Worm (Caenorhabditis elegans) whole organism, L2 larva: ENCODE measurements around the gene ZK1193.2.

Experiments
- C34F6.9 ChIP-seq: fragments of 150-350 bp; optimal IDR thresholded peaks from 2 replicates; lab custom pipeline; 2014; ENCODE audit warnings: missing biosample characterization, missing genetic modification characterization
- F13H6.1 ChIP-seq: sonication (generic microtip); optimal IDR thresholded peaks from 2 replicates; lab custom pipeline; 2016; ENCODE audit warnings: missing genetic modification characterization, missing compliant biosample characterization
- R02D3.7 ChIP-seq: fragments of 150-350 bp; optimal IDR thresholded peaks from 2 replicates; lab custom pipeline; 2014; ENCODE audit warnings: missing biosample characterization, missing genetic modification characterization
- Y55F3AM.14 ChIP-seq: fragments of 200-800 bp; sonication (Bioruptor generic); optimal IDR thresholded peaks from 2 replicates; lab custom pipeline; 2018; ENCODE audit warnings: mild to moderate bottlenecking, missing genetic modification characterization, missing compliant biosample characterization
- ZK546.5 ChIP-seq: sonication (generic microtip); optimal IDR thresholded peaks from 2 replicates; lab custom pipeline; 2017; ENCODE audit warnings: missing biosample characterization, missing genetic modification characterization
- aly-2 ChIP-seq: fragments of 150-350 bp; optimal IDR thresholded peaks from 2 replicates; lab custom pipeline; 2014; ENCODE audit warnings: missing biosample characterization, missing genetic modification characterization
- ama-1 ChIP-seq: fragments of 150-350 bp; optimal IDR thresholded peaks from 2 replicates; lab custom pipeline; 2018; ENCODE audit warnings: inconsistent platforms
- blmp-1 ChIP-seq: sonication (generic microtip); optimal IDR thresholded peaks from 2 replicates; lab custom pipeline; 2017; ENCODE audit warnings: missing genetic modification characterization, mild to moderate bottlenecking, missing compliant biosample characterization, antibody characterized with exemption, moderate library complexity; ENCODE audit not compliant: insufficient read depth
- ceh-16 ChIP-seq: fragments of 150-350 bp; optimal IDR thresholded peaks from 2 replicates; lab custom pipeline; 2014; ENCODE audit warnings: missing biosample characterization, missing genetic modification characterization
- ceh-82 ChIP-seq: fragments of 150-350 bp; optimal IDR thresholded peaks from 2 replicates; lab custom pipeline; 2014; ENCODE audit warnings: missing biosample characterization, missing genetic modification characterization
- crh-2 ChIP-seq: sonication (generic microtip); optimal IDR thresholded peaks from 2 replicates; lab custom pipeline; 2017; ENCODE audit warnings: missing biosample characterization, missing genetic modification characterization
- egl-27 ChIP-seq: sonication (generic microtip); optimal IDR thresholded peaks from 3 replicates; lab custom pipeline; 2017; ENCODE audit warnings: missing biosample characterization, missing genetic modification reagents, missing genetic modification characterization
- elt-1 ChIP-seq: fragments of 150-350 bp; optimal IDR thresholded peaks from 2 replicates; lab custom pipeline; 2014; ENCODE audit warnings: missing biosample characterization, missing genetic modification characterization
- elt-3 ChIP-seq: sonication (generic microtip); optimal IDR thresholded peaks from 2 replicates; lab custom pipeline; 2017; ENCODE audit warnings: missing biosample characterization, missing genetic modification characterization
- fos-1 ChIP-seq: fragments of 150-350 bp; optimal IDR thresholded peaks from 2 replicates; lab custom pipeline; 2014; ENCODE audit warnings: missing biosample characterization, missing genetic modification characterization
- gmeb-1 ChIP-seq: fragments of 150-350 bp; optimal IDR thresholded peaks from 2 replicates; lab custom pipeline; 2014; ENCODE audit warnings: missing biosample characterization, missing genetic modification characterization
- lin-11 ChIP-seq: fragments of 150-350 bp; sonication (generic microtip); optimal IDR thresholded peaks from 2 replicates; lab custom pipeline; 2014; ENCODE audit warnings: missing biosample characterization, missing genetic modification characterization, inconsistent platforms, mixed read lengths
- lin-13 ChIP-seq: fragments of 150-350 bp; optimal IDR thresholded peaks from 2 replicates; lab custom pipeline; 2014; ENCODE audit warnings: missing biosample characterization, missing genetic modification reagents, missing genetic modification characterization
- mbf-1 ChIP-seq: sonication (generic microtip); optimal IDR thresholded peaks from 2 replicates; lab custom pipeline; 2017; ENCODE audit warnings: missing biosample characterization, missing genetic modification characterization
- nhr-11 ChIP-seq: fragments of 150-350 bp; optimal IDR thresholded peaks from 2 replicates; lab custom pipeline; 2014; ENCODE audit warnings: missing biosample characterization, missing genetic modification characterization
- nhr-12 ChIP-seq: fragments of 150-350 bp; optimal IDR thresholded peaks from 2 replicates; lab custom pipeline; 2014; ENCODE audit warnings: missing biosample characterization, missing genetic modification characterization
- nhr-129 ChIP-seq: fragments of 150-350 bp; optimal IDR thresholded peaks from 2 replicates; lab custom pipeline; 2014; ENCODE audit warnings: missing biosample characterization, missing genetic modification characterization
- nhr-21 ChIP-seq: fragments of 150-350 bp; optimal IDR thresholded peaks from 2 replicates; lab custom pipeline; 2014; ENCODE audit warnings: missing biosample characterization, missing genetic modification characterization
- nhr-23 ChIP-seq: fragments of 150-350 bp; optimal IDR thresholded peaks from 2 replicates; lab custom pipeline; 2014; ENCODE audit warnings: missing biosample characterization, missing genetic modification reagents, missing genetic modification characterization
- nhr-237 ChIP-seq: fragments of 150-350 bp; optimal IDR thresholded peaks from 2 replicates; lab custom pipeline; 2014; ENCODE audit warnings: missing biosample characterization, missing genetic modification characterization
- nhr-25 ChIP-seq: fragments of 150-350 bp; sonication (generic microtip); optimal IDR thresholded peaks from 3 replicates; lab custom pipeline; 2014; ENCODE audit warnings: missing biosample characterization, missing genetic modification characterization
- nhr-6 ChIP-seq: fragments of 150-350 bp; optimal IDR thresholded peaks from 2 replicates; lab custom pipeline; 2014; ENCODE audit warnings: missing biosample characterization, missing genetic modification characterization
- nhr-77 ChIP-seq: fragments of 150-350 bp; optimal IDR thresholded peaks from 2 replicates; lab custom pipeline; 2014; ENCODE audit warnings: missing biosample characterization, missing genetic modification characterization
- peb-1 ChIP-seq: fragments of 150-350 bp; optimal IDR thresholded peaks from 2 replicates; lab custom pipeline; 2014; ENCODE audit warnings: missing biosample characterization, missing genetic modification characterization
- sem-4 ChIP-seq: fragments of 150-350 bp; optimal IDR thresholded peaks from 2 replicates; lab custom pipeline; 2014; ENCODE audit warnings: missing biosample characterization, missing genetic modification reagents, missing genetic modification characterization
- skn-1 ChIP-seq: sonication (generic microtip); optimal IDR thresholded peaks from 2 replicates; lab custom pipeline; 2017; ENCODE audit warnings: missing biosample characterization, missing genetic modification characterization
- sma-3 ChIP-seq: sonication (generic microtip); optimal IDR thresholded peaks from 2 replicates; lab custom pipeline; 2016; ENCODE audit warnings: missing genetic modification reagents, missing genetic modification characterization, missing compliant biosample characterization
- sma-9 ChIP-seq, 2 experiments: fragments of 150-350 bp in 1 of 2; sonication (generic microtip) in 1 of 2; optimal IDR thresholded peaks; 2 replicates each; lab custom pipeline; 2014 to 2016; ENCODE audit warnings: missing genetic modification characterization in 2 of 2, mild to moderate bottlenecking in 1 of 2, missing biosample characterization in 1 of 2, missing compliant biosample characterization in 1 of 2, missing genetic modification reagents in 1 of 2, moderate library complexity in 1 of 2
- snpc-4 ChIP-seq: fragments of 150-350 bp; optimal IDR thresholded peaks from 2 replicates; lab custom pipeline; 2014; ENCODE audit warnings: missing biosample characterization, missing genetic modification characterization
- unc-39 ChIP-seq: fragments of 150-350 bp; optimal IDR thresholded peaks from 2 replicates; lab custom pipeline; 2014; ENCODE audit warnings: missing biosample characterization, missing genetic modification characterization
- zag-1 ChIP-seq: fragments of 150-350 bp; optimal IDR thresholded peaks from 2 replicates; lab custom pipeline; 2014; ENCODE audit warnings: missing biosample characterization, missing genetic modification characterization
- ztf-1 ChIP-seq: fragments of 200-800 bp; sonication (Bioruptor generic); conservative IDR thresholded peaks from 2 replicates; pipeline ENCODE4 v1.3.6; 2022; ENCODE audit warnings: missing genetic modification characterization, missing compliant biosample characterization
- ztf-11 ChIP-seq: sonication (generic microtip); optimal IDR thresholded peaks from 2 replicates; lab custom pipeline; 2017; ENCODE audit warnings: missing biosample characterization, missing genetic modification characterization
- ztf-4 ChIP-seq: fragments of 150-350 bp; optimal IDR thresholded peaks from 2 replicates; lab custom pipeline; 2014; ENCODE audit warnings: missing biosample characterization, missing genetic modification characterization

ZK1193.2 gene

DNA sequence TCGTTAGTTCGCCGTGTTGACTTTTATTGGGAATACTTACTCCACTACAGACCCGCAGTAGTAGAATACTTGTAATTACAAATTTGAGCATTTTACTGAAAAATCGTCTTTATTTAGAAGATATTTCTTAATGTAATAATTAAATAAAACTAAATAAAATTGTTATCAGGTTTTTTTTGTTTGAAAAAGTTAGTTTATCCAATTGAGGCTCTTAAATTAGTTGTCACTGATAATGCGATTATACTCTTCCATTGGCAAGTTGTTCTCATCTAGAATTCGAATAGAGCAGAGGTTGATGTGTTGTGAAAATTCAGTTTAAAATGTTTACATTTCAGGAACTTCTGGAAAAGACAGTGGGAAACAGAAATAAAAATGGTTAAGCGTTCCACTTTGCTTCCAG lies at the start of gene ZK1193.2:
TSS of gene ZK1193.2 (minus strand) at position 101 of the 400 bp plus-strand sequence.
- TF ChIP-seq fos-1 (tag; lab: Kevin White, UChicago) (no peak), unc-39 (tag; lab: Kevin White, UChicago) (no peak), ztf-4 (tag; lab: Kevin White, UChicago) (no peak), sma-9 (GFP tag; optimal IDR thresholded peaks at IDR 0.05; lab: Kevin White, UChicago) (no peak), sma-9 (tag; optimal IDR thresholded peaks at IDR 0.05; lab: Kevin White, UChicago) (no peak), snpc-4 (tag; lab: Kevin White, UChicago) (no peak), skn-1 (tag; lab: Kevin White, UChicago) (no peak), lin-13 (no peak), Y55F3AM.14 (GFP tag; lab: Kevin White, UChicago) (no peak), ztf-1 (no peak), crh-2 (no peak), nhr-77 (tag; lab: Kevin White, UChicago) (no peak), egl-27 (tag; lab: Kevin White, UChicago) (no peak), nhr-129 (tag; lab: Kevin White, UChicago) (no peak), elt-3 (tag; lab: Kevin White, UChicago) (no peak), ceh-16 (tag; lab: Kevin White, UChicago) (no peak), mbf-1 (no peak), ama-1 (lab: Kevin White, UChicago) (no peak), nhr-237 (tag; lab: Kevin White, UChicago) (no peak), peb-1 (tag; lab: Kevin White, UChicago) (no peak), zag-1 (tag; lab: Kevin White, UChicago) (no peak)
- TF ChIP-seq, all 48 proteins: peak for 0

DNA sequence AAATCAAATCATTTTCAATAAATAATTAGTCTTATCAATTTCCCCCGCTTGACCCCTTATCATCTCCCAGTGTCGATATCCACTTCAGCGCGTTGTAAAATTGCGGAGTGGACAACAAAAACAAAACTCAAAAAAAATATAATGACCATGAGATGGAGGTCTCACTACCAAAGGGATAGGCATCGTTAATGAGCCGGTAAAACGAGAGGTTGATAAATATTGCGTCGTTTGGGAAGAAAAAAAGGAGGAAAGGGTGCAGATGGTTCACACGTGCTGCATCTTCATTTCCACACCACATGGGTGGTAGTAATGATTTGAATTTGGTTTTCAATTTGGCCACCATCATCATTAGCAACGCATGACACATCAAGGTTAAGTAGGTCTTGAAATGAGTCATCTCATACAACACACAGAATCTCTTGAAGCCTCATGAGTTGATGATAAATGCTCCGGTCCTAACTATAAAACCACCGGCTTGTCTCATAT lies 41.9 kb upstream of the ZK1193.2 start:
- TF ChIP-seq mbf-1: no peak
- no peak for TF ChIP-seq lin-11
- TF ChIP-seq F13H6.1 (tag; lab: Kevin White, UChicago): no peak
- TF ChIP-seq C34F6.9 (tag; lab: Kevin White, UChicago): no peak
- TF ChIP-seq Y55F3AM.14 (GFP tag; lab: Kevin White, UChicago): no peak
- no peak for TF ChIP-seq nhr-6 (tag; lab: Kevin White, UChicago)
- no peak for TF ChIP-seq ceh-82 (tag; lab: Kevin White, UChicago)
- TF ChIP-seq skn-1 (tag; lab: Kevin White, UChicago): no peak
- TF ChIP-seq, all 48 proteins: peak for 0

DNA sequence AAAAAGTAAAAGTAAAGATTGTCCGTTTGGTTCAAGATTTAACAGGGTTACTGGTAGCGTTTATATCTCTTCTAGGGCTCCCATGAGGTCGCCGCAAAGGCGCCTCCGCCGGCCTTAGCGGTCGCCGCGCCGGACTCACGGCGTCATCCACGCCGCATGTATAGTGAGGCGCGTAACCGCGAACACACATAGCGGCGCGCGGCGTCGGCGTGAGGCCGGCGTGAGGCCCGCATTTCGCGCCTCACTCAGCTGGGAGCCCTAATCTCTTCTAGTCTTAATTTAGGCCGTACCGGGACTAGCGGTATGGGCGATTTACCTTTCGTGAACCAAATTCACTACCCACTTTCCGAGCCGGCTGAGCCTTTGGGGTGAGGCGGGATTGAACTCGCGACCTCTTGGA lies 36.2 kb upstream of the ZK1193.2 start:
- TF ChIP-seq crh-2 (no peak), ztf-11 (tag; lab: Kevin White, UChicago) (no peak), nhr-77 (tag; lab: Kevin White, UChicago) (no peak), nhr-129 (tag; lab: Kevin White, UChicago) (no peak), zag-1 (tag; lab: Kevin White, UChicago) (no peak), aly-2 (tag; lab: Kevin White, UChicago) (no peak), sma-3 (GFP tag; lab: Kevin White, UChicago) (no peak), snpc-4 (tag; lab: Kevin White, UChicago) (no peak), nhr-23 (tag; lab: Kevin White, UChicago) (no peak), skn-1 (tag; lab: Kevin White, UChicago) (no peak), lin-11 (no peak), nhr-25 (tag; lab: Kevin White, UChicago) (no peak), gmeb-1 (no peak), nhr-12 (tag; lab: Kevin White, UChicago) (no peak), ZK546.5 (tag; lab: Kevin White, UChicago) (no peak)

DNA sequence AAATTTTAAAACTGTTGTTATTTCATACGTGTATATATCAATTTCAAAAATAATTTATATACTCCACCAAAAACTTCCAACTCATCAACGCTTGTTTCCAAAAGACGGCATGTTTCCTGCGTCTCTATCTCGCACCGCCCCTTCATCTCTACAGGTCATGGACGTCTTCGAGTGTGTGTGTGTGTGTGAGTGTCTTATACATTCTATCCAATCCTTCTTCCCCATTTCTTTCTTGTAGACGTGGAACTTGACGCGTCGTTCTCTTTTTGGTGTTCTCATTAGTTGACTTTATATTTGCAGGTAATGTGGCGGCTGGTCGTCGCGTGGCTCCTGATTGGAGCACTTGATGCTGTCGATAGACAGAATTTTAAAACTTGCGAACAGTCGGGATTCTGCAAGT lies 34.9 kb upstream of the ZK1193.2 start, which contains the start of gene aagr-4:
TSS of gene aagr-4 (plus strand) at position 301 of the 400 bp plus-strand sequence.
- TF ChIP-seq nhr-21: no peak
- TF ChIP-seq elt-1 (tag; lab: Kevin White, UChicago): no peak
- no peak for TF ChIP-seq sma-3 (GFP tag; lab: Kevin White, UChicago)
- TF ChIP-seq R02D3.7 (tag; lab: Kevin White, UChicago): no peak
- TF ChIP-seq blmp-1 (tag; lab: Kevin White, UChicago): no peak
- no peak for TF ChIP-seq nhr-23 (tag; lab: Kevin White, UChicago)
- no peak for TF ChIP-seq crh-2
- no peak for TF ChIP-seq ztf-4 (tag; lab: Kevin White, UChicago)
- TF ChIP-seq nhr-11 (tag; lab: Kevin White, UChicago): no peak
- no peak for TF ChIP-seq sem-4 (tag; lab: Kevin White, UChicago)
- TF ChIP-seq elt-3 (tag; lab: Kevin White, UChicago): no peak
- TF ChIP-seq fos-1 (tag; lab: Kevin White, UChicago): no peak
- TF ChIP-seq nhr-77 (tag; lab: Kevin White, UChicago): no peak
- no peak for TF ChIP-seq egl-27 (tag; lab: Kevin White, UChicago)
- TF ChIP-seq ceh-82 (tag; lab: Kevin White, UChicago): no peak
- no peak for TF ChIP-seq zag-1 (tag; lab: Kevin White, UChicago)
- no peak for TF ChIP-seq sma-9 (GFP tag; optimal IDR thresholded peaks at IDR 0.05; lab: Kevin White, UChicago)
- TF ChIP-seq sma-9 (tag; optimal IDR thresholded peaks at IDR 0.05; lab: Kevin White, UChicago): no peak
- no peak for TF ChIP-seq ztf-1
